Worm (Caenorhabditis elegans) whole organism, dauer: ENCODE results near the gene npr-12.

Experiments
- unc-62 ChIP-seq: sonication (generic microtip); optimal IDR thresholded peaks from 2 replicates; lab custom pipeline; 2017; ENCODE audit warnings: missing biosample characterization, missing genetic modification reagents, missing genetic modification characterization

npr-12 gene

DNA sequence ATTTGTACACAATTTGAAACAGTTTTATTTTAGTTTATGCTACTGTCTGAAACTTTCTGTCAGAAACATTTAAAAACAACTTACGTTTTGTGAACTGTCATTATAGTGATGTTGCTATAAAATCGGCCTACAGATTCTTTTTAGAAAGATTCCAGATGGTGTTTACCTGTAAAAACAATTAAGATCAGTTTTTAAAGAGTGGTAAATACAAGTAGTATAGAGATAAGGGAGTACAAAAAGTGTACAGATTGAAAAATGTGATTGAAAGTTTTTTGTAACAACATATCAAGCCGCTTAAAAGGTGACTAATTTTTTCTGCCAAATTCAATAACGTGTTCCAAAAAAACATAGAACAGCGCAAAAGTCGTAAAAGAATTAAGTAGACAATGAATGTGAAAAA lies at the start of gene npr-12:
Gene npr-12, minus strand, starts transcription at position 101 of the 400 bp plus-strand sequence.
- no peak for TF ChIP-seq unc-62

DNA sequence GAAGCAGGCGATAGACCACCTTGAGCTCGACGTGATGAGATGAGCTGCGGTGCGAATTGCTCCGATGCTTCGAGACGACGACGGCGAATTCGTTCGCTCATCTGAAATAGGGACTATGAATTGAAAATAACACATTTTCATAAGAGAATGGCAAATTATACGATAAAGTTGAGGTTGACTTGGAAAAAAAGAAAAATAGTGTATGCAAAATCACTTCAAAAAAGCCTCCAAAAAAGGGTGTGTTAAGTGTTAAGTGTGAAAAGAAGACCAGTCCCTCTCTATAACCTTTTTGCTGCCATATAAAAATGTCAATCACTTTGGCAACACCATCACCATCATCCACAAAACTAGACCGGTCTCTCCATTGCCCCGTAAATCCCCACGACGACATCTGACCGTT lies 49.4 kb upstream of the npr-12 start, which contains the start of gene prkl-1:
Gene prkl-1, minus strand, starts transcription at position 101 of the 400 bp plus-strand sequence.
- no peak for TF ChIP-seq unc-62

DNA sequence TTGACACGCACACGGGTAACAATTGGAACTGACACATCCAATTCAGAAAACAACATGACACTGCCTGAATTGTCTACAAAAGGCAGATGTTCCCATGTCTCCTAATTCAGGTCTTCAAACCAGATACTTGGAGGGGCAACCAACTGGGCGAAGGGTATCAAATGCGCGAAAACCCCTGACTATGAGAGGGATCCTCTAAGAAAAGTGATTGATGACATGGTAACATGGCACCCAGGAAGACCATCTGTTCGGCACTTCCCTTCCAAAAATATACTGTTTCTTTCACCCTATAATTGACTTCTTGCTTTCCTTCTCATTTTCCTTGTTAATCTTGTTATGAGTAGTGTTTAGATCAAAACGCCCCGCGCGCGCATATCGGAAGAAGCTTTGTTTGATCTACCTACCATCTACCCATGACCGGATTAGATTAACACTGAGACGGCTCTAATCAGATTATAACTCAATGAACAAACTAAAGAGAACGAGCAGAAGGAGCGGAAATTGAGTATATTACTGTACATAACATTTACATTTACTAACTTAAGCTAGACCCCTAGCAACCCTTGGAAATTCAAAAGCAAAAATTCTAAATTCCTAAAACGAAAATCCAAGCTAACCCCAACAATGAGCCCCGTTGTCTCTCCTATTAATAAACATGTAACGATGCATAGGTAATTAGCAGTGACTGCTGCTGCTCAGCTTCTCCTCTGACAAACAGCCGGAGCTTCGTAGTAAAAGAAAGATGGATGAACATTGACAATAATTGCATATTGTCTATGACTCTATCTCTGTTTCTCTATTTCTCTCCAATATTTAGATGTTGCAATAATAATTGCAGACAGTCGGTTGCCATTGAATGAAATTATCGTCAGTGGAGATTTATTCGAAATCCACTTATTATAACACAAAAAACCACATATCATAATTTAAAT lies 47.3 kb upstream of the npr-12 start:
- no peak for TF ChIP-seq unc-62

DNA sequence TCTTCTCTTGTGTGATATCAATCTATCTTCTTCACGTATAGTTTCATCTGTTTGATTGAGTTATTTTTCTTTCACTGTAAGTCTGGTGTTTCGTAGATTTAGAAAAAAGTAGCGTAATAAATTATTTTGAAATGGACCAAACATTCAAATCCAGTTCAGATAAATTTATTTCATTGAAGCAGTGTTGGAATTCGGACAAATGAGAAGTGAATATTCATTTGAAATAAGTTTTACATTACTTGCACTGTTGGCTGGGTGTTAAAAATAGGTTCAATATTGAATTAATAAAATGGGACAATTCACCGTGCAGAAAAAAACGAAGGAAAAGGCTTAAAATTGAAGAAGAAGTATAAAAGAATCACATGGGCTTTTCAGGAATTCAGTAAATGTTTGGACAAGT lies 41.2 kb upstream of the npr-12 start:
- TF ChIP-seq unc-62 = no peak

DNA sequence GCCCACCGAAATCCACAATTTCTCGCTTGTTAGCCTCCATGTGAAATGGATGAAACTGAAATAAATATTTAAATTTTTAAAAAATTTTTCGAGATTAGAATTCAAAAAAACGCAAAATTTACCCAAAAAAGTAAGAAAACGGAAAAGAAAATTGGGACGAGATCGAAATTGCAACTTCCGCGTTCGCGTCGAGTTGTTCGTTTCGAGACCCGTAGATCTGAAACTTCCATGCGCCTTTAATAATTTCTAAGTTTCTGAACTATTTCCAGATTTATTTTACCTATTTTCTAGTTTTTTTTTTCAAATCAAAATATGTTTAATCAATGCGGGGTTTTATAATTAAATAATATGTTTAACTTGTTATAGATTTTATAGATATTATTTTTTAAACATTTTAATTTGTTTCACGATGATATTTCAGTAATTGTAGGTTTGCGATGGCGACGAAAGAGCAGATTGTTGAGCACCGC lies 39.7 kb upstream of the npr-12 start, which contains the start of the genes pgl-1 and him-3:
Gene pgl-1, minus strand, starts transcription at position 230 of the 470 bp plus-strand sequence.
Gene him-3, plus strand, starts transcription at position 420 of the 470 bp plus-strand sequence.
- no peak for TF ChIP-seq unc-62

DNA sequence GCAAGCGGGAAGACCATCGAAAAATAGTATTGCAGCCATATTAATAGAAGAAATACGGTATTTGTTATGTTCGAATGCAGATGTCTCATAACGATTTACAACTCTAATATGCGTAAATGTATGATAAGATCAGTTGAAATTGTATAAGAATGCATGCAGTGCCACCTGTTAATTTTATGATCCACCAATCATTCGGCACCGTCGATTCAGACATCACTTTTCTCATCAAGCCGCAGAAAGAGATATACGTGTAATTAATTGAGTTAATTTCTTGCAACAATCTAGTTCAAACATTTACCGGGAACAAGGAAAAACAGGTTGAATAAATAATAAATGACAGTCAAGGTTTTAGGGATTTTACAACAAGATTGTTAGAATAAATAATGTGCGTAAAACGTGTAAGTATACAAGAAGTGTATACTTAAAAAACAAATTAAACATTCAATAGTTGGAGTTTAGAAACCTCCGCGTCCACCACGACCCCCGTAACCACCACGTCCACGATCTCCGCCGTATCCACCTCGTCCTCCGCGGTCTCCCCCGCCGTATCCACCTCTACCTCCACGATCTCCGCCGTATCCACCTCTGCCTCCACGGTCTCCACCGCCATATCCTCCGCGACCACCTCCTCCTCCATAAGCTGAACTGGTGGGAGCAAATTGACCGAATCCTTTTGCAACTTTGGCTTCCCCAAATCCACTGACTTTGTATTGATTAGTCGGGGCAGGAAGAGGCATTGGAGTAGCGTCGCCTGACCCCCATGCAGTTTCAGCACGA lies 36.9 kb upstream of the npr-12 start:
- no peak for TF ChIP-seq unc-62

DNA sequence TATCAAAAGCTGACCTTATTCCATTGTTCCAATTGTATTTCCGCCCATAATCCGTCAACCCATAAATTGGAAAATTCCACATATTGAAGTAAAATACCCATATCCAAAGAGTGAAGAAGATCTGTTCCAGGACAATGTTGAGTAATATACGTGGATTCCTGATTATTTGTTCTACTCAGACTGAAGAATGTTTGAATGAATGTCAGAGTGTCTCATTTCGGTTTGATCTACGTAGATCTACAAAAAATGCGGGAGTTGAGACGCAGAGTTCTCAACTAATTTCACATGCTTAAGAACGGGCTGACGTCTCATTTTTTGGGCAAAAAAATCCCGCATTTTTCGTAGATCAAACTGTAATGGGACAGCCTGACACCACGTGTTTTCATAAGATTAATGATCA lies 35.0 kb upstream of the npr-12 start, which contains the start of gene nhr-249:
Gene nhr-249, minus strand, starts transcription at position 101 of the 400 bp plus-strand sequence.
- TF ChIP-seq unc-62 = no peak

DNA sequence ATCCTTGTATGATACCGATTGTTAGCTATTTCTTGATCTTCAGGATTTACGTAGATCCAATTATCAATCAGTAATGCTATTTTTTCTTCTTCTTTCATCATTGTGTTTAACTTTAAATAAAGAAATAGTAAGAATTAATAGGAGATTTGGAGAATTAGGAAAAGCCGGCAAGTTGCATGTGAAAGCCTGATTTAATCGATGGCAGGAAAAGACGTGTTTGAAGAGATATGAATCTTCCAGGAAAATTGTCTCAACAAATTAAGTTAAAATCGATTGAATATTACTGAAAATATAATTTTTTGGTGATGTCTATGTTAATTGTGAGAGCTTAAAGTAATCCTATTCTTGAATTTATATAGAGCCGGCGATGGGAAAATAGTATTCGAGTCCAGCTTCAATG lies 33.8 kb upstream of the npr-12 start, which contains the start of gene ZK381.62:
Gene ZK381.62, minus strand, starts transcription at position 101 of the 400 bp plus-strand sequence.
- TF ChIP-seq unc-62 = no peak

DNA sequence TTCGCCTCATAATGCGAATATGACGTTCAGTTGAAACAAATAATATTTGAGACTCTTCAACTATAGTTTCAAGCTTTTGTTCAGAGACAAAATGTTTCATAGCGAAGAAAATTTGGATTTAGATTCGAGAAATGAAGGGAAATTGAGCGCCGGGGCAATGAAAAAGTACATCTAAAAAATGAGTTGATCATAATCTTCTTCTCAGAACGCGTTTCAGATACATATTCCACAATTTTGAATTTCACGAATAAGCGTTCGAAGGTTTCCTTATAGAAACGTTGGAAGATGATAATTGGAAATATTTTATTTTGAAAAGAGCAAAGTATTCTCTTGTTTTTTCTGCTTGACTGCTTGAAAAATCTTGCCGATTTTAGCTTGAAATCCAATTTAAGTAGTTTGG lies 32.8 kb upstream of the npr-12 start, which contains the start of gene ZK381.8:
Gene ZK381.8, minus strand, starts transcription at position 101 of the 400 bp plus-strand sequence.
- no peak for TF ChIP-seq unc-62

DNA sequence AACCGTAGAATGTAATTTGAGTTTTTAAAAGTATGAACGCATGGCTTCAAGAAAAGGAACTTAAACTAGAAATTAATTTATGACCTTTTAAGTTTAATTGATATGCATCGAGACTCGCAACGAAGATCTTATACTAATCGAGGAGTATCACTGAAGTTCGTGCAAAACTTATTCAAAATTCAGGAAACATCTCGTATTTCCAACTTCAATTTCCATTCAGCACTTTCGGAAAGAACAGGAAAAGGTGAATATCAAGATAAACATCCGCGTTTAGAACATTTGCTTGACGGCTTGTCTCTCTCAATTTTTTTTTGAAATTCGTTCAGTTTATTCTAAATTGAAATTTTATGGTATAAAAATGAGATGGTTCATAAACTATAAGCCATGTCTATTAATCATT lies 27.7 kb upstream of the npr-12 start, which contains the start of gene ZK381.2:
Gene ZK381.2, plus strand, starts transcription at position 301 of the 400 bp plus-strand sequence.
- TF ChIP-seq unc-62 = no peak

DNA sequence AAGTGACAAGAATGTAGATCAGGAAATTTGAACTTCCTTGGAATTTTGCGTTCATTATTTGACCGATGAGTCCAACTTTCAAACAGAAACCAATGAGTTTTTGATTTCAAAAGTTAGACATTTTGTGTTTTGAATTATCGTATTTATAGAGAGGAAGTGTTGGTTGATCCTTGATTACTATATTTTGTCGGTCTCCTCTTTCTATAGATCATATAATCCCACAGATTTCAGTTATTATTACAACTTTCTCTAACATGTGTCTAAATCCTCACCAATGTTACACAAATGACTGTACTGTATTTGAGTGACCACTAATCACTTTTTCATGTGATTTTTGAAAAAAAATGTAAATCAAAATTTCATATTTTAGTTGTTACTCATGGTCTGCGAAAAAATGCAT lies 27.1 kb upstream of the npr-12 start, which contains the start of gene B0478.3:
Gene B0478.3, minus strand, starts transcription at position 101 of the 400 bp plus-strand sequence.
- no peak for TF ChIP-seq unc-62

DNA sequence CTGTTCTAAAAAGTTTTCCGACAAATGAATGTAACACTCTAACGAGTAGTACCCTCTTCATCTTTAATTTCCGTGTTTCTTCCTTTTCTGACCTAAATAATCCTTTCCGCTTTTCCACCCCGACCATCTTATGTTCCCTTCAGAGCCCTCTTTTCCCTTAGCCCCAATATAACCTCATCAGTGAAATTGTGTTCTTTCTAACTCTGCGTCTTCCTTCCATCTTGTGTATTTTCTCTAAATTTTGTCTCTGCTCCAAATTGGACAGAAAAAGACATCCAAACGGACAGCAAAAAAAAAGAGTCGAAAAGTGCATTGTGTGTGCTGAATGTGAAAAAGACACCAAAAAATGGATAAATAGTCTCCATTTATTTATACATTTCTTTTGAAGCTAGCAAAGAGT lies 22.0 kb upstream of the npr-12 start:
- no peak for TF ChIP-seq unc-62

DNA sequence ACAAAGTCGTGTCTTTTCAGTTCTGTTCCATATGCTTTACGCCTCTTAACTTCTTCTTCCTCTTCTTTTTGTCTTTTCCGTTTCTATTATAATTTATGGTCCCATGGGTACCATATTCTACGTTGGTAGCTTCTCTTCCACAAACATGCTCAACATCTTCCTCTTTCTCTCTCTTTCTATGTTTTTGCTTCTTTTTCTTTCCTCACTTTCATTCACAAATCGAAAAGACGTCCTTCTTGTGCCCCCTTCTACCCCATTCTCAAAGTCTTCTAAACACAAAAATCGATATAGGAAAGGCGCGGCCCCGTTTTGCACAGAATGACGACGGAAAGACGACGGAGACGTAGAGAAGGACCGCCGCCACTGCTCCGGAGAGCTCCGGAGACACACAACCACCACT lies 21.2 kb upstream of the npr-12 start:
- TF ChIP-seq unc-62 = no peak

DNA sequence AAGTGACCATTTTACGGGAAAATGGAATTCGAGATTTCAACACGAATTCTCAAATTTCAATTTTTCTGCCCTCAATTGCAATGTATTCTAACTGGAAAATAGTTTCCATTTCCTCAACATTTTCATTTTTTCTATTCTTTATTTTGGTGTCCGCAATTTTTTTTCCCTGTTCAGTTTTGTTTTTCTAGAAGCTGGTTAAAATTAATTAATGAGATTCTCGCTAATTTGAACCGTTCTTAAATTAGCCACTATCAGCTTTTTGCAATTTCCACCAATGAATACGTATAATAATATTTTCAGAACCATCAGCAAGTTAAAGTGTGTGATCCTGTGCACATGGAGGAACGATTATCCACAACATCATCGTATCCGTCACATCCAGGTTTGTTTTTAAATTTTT lies 19.9 kb upstream of the npr-12 start, which contains the start of gene jnk-1:
Gene jnk-1, plus strand, starts transcription at position 301 of the 400 bp plus-strand sequence.
- no peak for TF ChIP-seq unc-62

DNA sequence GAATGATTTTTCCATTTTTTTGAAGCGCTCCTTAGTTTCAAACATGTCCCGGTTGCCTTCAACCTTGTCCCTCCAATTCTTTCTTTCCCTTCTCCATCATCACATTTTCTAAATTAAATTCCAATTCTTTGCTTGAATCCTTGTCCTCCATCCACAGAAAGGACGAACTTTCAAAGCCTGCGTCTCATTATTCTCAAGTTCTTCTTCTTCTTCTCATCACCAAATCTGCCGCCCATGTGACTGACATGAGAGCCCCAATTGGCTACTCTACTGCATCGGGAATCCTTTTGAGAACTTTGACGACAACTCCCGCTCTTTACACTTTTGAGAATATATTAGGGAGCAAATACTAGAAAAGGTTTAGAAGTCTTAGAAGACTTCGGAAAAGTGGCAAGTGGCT lies 19.2 kb upstream of the npr-12 start:
- no peak for TF ChIP-seq unc-62

DNA sequence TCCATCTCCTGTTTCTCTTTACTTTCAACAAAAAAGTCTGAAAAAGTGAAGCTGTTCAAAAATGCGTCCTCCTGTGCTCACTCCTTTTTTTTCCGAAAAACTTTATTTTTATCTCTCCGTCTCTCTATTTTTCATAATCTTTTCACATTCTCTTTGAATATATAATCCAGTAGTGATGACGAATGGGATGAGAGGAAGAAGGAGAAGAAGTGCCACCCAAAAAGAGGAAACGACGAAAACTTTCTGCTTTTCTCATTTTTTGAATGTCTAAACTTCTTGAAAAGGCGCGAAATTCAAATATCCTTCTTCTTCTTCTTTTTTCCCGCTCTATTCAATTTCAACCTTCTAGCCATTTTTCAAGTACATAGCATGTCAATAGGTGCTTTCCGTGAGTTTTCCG lies 17.2 kb upstream of the npr-12 start:
- TF ChIP-seq unc-62 = no peak

DNA sequence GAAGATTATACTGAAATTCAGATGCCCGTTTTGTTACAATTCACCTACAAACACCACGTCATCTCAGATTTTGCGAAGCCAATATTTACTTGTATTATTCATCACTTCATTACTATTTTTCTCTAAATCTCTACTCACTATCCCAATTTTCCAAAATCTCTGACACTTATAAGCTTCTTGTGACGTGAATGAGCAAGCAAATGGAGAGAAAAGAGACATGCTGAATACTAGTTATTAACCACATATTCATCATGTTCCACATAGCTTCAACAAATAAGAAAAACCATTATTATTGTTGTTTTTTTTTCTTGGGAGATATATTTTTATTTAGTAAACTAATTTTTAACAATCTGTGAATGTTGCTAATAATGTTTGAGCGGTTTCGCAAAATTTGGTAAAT lies 13.8 kb upstream of the npr-12 start:
- no peak for TF ChIP-seq unc-62
